Fruit fly (Drosophila melanogaster) whole organism, embryonic: ENCODE measurements around the gene CG16972.

ENCODE experiments used
- CG10565 ChIP-seq: fragments of 200-800 bp; sonication (Bioruptor generic); optimal IDR thresholded peaks from 3 replicates; lab custom pipeline; 2016; ENCODE audit warnings: missing biosample characterization, mild to moderate bottlenecking, missing genetic modification characterization
- CG11398 ChIP-seq: fragments of 200-800 bp; sonication (Bioruptor generic); optimal IDR thresholded peaks from 2 replicates; lab custom pipeline; 2016; ENCODE audit warnings: missing biosample characterization, missing genetic modification characterization
- CG17385 ChIP-seq: fragments of 200-800 bp; sonication (Bioruptor generic); optimal IDR thresholded peaks from 3 replicates; lab custom pipeline; 2018; ENCODE audit warnings: missing biosample characterization, mild to moderate bottlenecking, missing genetic modification characterization
- CG34376 ChIP-seq: fragments of 200-800 bp; sonication (Bioruptor generic); optimal IDR thresholded peaks from 2 replicates; lab custom pipeline; 2018; ENCODE audit warnings: missing biosample characterization, mild to moderate bottlenecking, missing genetic modification characterization
- CG6854 ChIP-seq: fragments of 200-800 bp; sonication (Bioruptor generic); optimal IDR thresholded peaks from 3 replicates; lab custom pipeline; 2017; ENCODE audit warnings: missing biosample characterization, mild to moderate bottlenecking, missing genetic modification characterization
- Dbx ChIP-seq: fragments of 200-800 bp; sonication (Bioruptor generic); IDR thresholded peaks from 3 replicates; pipeline ENCODE4 v1.3.6; 2022; ENCODE audit warnings: missing biosample characterization, missing genetic modification characterization
- Max ChIP-seq: fragments of 200-800 bp; sonication (Bioruptor generic); optimal IDR thresholded peaks from 2 replicates; lab custom pipeline; 2016; ENCODE audit warnings: missing biosample characterization, mild to moderate bottlenecking, missing genetic modification characterization
- Xbp1 ChIP-seq: fragments of 200-800 bp; sonication (Bioruptor generic); optimal IDR thresholded peaks from 3 replicates; lab custom pipeline; 2016; ENCODE audit warnings: missing biosample characterization, mild to moderate bottlenecking, missing genetic modification characterization
- YL-1 ChIP-seq: fragments of 200-800 bp; sonication (Bioruptor generic); optimal IDR thresholded peaks from 3 replicates; lab custom pipeline; 2017; ENCODE audit warnings: missing biosample characterization, mild to moderate bottlenecking, missing genetic modification characterization
- cwo ChIP-seq: fragments of 200-800 bp; sonication (Bioruptor generic); optimal IDR thresholded peaks from 3 replicates; lab custom pipeline; 2017; ENCODE audit warnings: missing biosample characterization, missing genetic modification characterization, mild to moderate bottlenecking, moderate library complexity, missing genetic modification reagents
- fd64A ChIP-seq: fragments of 200-800 bp; sonication (Bioruptor generic); optimal IDR thresholded peaks from 3 replicates; lab custom pipeline; 2018; ENCODE audit warnings: missing biosample characterization, mild to moderate bottlenecking, missing genetic modification characterization
- rib ChIP-seq: fragments of 200-800 bp; sonication (Bioruptor generic); IDR thresholded peaks from 2 replicates; pipeline ENCODE4 v1.3.6; 2022; ENCODE audit warnings: missing biosample characterization, missing genetic modification characterization
- toy ChIP-seq: fragments of 200-800 bp; sonication (Bioruptor generic); IDR thresholded peaks from 2 replicates; pipeline ENCODE4 v1.3.6; 2022; ENCODE audit warnings: missing biosample characterization, missing genetic modification characterization

DNA sequence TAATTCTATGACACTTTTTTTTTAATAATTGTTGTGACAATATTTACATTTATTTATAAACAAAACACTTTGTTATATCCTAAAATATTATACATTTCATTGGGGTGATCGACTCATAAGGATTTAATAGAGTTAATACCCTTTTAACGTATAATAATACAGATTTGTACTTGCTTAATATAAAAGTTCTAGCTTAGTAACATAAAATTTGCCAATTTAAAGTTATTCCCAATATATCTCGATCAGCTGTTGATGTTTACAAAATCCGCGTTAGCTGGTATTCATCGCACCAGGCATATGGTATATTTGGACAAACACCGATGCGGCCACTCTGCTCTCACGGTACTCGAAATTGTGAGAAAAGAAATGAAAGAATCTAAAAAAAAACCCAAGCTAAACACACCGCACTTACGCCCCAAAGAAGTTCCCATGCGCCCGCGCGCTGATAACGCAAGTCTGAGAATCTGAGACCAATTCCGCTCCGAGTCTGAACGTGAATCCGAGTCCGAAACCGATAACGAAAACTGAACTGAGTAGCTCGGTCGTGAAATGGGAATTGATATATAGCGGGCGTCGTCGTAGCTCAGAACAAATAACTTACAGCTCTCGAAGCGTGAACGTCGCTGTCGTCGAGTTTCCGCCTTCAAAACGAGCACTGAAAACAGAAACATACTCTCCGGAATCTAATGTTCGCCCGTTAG is 492 bp upstream of the CG16972 start, which contains the start of gene Pect:
- TF ChIP-seq CG34376 (peak; percentile 96), toy (GFP tag; lab: Robert Waterston, UW) (no peak), CG17385 (GFP tag; lab: Kevin White, UChicago) (peak; percentile 5), CG11398 (GFP tag; lab: Kevin White, UChicago) (no peak), YL-1 (no peak), fd64A (GFP tag; lab: Kevin White, UChicago) (no peak), CG10565 (GFP tag; lab: Kevin White, UChicago) (no peak), Max (GFP tag; lab: Kevin White, UChicago) (no peak), Dbx (no peak; the same call in 2 of the 3 replicates), CG6854 (GFP tag; lab: Kevin White, UChicago) (no peak), Xbp1 (GFP tag; lab: Kevin White, UChicago) (peak; percentile 2), cwo (GFP tag; lab: Kevin White, UChicago) (peak; percentile 57), rib (GFP tag; lab: Robert Waterston, UW) (no peak)
